Comparison of ENCODE assay signal across 1 fruit fly cellular context in genomic region chr3L:11215244-11216121, dm6.
TF ChIP-seq lines count a peak whose summit lies in the region.

No protein-coding gene starts in this region.

TF ChIP-seq in whole organism, embryonic, 481 proteins besides CTCF, POLR2A, EP300 and RAD21 (continued from another document):
- TF ChIP-seq croc (GFP tag; conservative IDR thresholded peaks at IDR 0.05; lab: Robert Waterston, UW) (peak; percentile 57; the same call in 2 of the 3 replicates), CG30431 (GFP tag; optimal IDR thresholded peaks at IDR 0.05; lab: Kevin White, UChicago) (peak; percentile 70), CG13624 (GFP tag; optimal IDR thresholded peaks at IDR 0.05; lab: Kevin White, UChicago) (peak; percentile 87), CG4360 (GFP tag; IDR thresholded peaks at IDR 0.05; lab: Robert Waterston, UW) (peak; percentile 68), CG18476 (GFP tag; optimal IDR thresholded peaks at IDR 0.05; lab: Kevin White, UChicago) (peak; percentile 84), CG2889 (GFP tag; IDR thresholded peaks at IDR 0.05; lab: Robert Waterston, UW) (peak; percentile 68; the same call in 2 of the 3 replicates), CG5953 (GFP tag; IDR thresholded peaks at IDR 0.05; lab: Robert Waterston, UW) (peak; percentile 90), bbx (GFP tag; IDR thresholded peaks at IDR 0.05; lab: Robert Waterston, UW; ENCODE audit: partially characterized antibody) (no peak), TFAM (GFP tag; optimal IDR thresholded peaks at IDR 0.05; lab: Kevin White, UChicago) (peak; percentile 52), Hey (tag; optimal IDR thresholded peaks at IDR 0.05; lab: Kevin White, UChicago) (peak; percentile 17), Mad (GFP tag; optimal IDR thresholded peaks at IDR 0.05; lab: Kevin White, UChicago) (peak; percentile 64), ranshi (GFP tag; IDR thresholded peaks at IDR 0.05; lab: Robert Waterston, UW) (peak; percentile 94), Hr51 (GFP tag; optimal IDR thresholded peaks at IDR 0.05; lab: Kevin White, UChicago) (peak; percentile 80 to 86), CG14014 (GFP tag; IDR thresholded peaks at IDR 0.05; lab: Robert Waterston, UW) (peak; percentile 92), CG17385 (GFP tag; optimal IDR thresholded peaks at IDR 0.05; lab: Kevin White, UChicago) (peak; percentile 76), CG1233 (GFP tag; optimal IDR thresholded peaks at IDR 0.05; lab: Kevin White, UChicago) (peak; percentile 79), Hmr (GFP tag; optimal IDR thresholded peaks at IDR 0.05; lab: Kevin White, UChicago) (peak; percentile 95), CG10959 (GFP tag; IDR thresholded peaks at IDR 0.05; lab: Robert Waterston, UW) (peak; percentile 79), Hmx (GFP tag; optimal IDR thresholded peaks at IDR 0.05; lab: Kevin White, UChicago) (peak; percentile 63), ase (GFP tag; IDR thresholded peaks at IDR 0.05; lab: Robert Waterston, UW) (peak; percentile 90), Nf-YB (GFP tag; optimal IDR thresholded peaks at IDR 0.05; lab: Kevin White, UChicago) (peak; percentile 48), MBD-R2 (GFP tag; IDR thresholded peaks at IDR 0.05; lab: Robert Waterston, UW) (peak; percentile 95), stwl (tag; optimal IDR thresholded peaks at IDR 0.05; lab: Kevin White, UChicago) (peak; percentile 27), jumu (GFP tag; optimal IDR thresholded peaks at IDR 0.05; lab: Kevin White, UChicago) (peak; percentile 84), CG32772 (GFP tag; IDR thresholded peaks at IDR 0.05; lab: Robert Waterston, UW) (peak; percentile 86), crp (GFP tag; optimal IDR thresholded peaks at IDR 0.05; lab: Kevin White, UChicago) (peak in 1 of 2 experiments; percentile 76), CG10979 (tag; optimal IDR thresholded peaks at IDR 0.05; lab: Kevin White, UChicago) (peak; percentile 82), unpg (GFP tag; optimal IDR thresholded peaks at IDR 0.05; lab: Kevin White, UChicago) (peak; percentile 93), Kr (GFP tag; optimal IDR thresholded peaks at IDR 0.05; lab: Kevin White, UChicago) (no peak), Gsc (GFP tag; IDR thresholded peaks at IDR 0.05; lab: Robert Waterston, UW) (no peak), Med (GFP tag; lab: Kevin White, UChicago) (peak; percentile 99), fd96Cb (tag; optimal IDR thresholded peaks at IDR 0.05; lab: Kevin White, UChicago) (peak; percentile 79), CG10209 (GFP tag; optimal IDR thresholded peaks at IDR 0.05; lab: Kevin White, UChicago) (peak; percentile 89), mam (GFP tag; optimal IDR thresholded peaks at IDR 0.05; lab: Kevin White, UChicago) (peak; percentile 87), Dll (GFP tag; IDR thresholded peaks at IDR 0.05; lab: Robert Waterston, UW; ENCODE audit: partially characterized antibody) (peak; percentile 52; the same call in 3 of the 4 replicates), Hsf (GFP tag; optimal IDR thresholded peaks at IDR 0.05; lab: Kevin White, UChicago) (peak; percentile 91), CG9215 (GFP tag; IDR thresholded peaks at IDR 0.05; lab: Robert Waterston, UW) (peak; percentile 85), CG7963 (GFP tag; IDR thresholded peaks at IDR 0.05; lab: Robert Waterston, UW; ENCODE audit: partially characterized antibody) (no peak), CG32767 (GFP tag; IDR thresholded peaks at IDR 0.05; lab: Robert Waterston, UW) (peak; percentile 83), dysf (GFP tag; IDR thresholded peaks at IDR 0.05; lab: Robert Waterston, UW) (peak; percentile 96)
